Fruit fly (Drosophila melanogaster) whole organism, pupa: ENCODE results near the gene CG14260.

Source experiments
- CG10348 ChIP-seq: fragments of 200-800 bp; sonication (Bioruptor generic); IDR thresholded peaks from 2 replicates; pipeline ENCODE4 v1.3.6; 2022; ENCODE audit warnings: missing biosample characterization, missing genetic modification characterization
- CG12605 ChIP-seq: fragments of 200-800 bp; sonication (Bioruptor generic); IDR thresholded peaks from 2 replicates; pipeline ENCODE4 v1.3.6; 2022; ENCODE audit warnings: missing biosample characterization, missing genetic modification characterization
- CG14655 ChIP-seq: fragments of 200-800 bp; sonication (Bioruptor generic); optimal IDR thresholded peaks from 3 replicates; lab custom pipeline; 2017; ENCODE audit warnings: mild to moderate bottlenecking, missing biosample characterization, missing genetic modification reagents, missing genetic modification characterization
- CG15710 ChIP-seq: fragments of 200-800 bp; sonication (Bioruptor generic); optimal IDR thresholded peaks from 2 replicates; lab custom pipeline; 2018; ENCODE audit warnings: missing biosample characterization, mild to moderate bottlenecking, missing genetic modification characterization, moderate library complexity
- CG17806 ChIP-seq: fragments of 200-800 bp; sonication (Bioruptor generic); optimal IDR thresholded peaks from 2 replicates; lab custom pipeline; 2018; ENCODE audit warnings: missing biosample characterization, mild to moderate bottlenecking, missing genetic modification characterization, moderate library complexity
- CG8301 ChIP-seq: fragments of 200-800 bp; sonication (Bioruptor generic); optimal IDR thresholded peaks from 2 replicates; lab custom pipeline; 2018; ENCODE audit warnings: missing biosample characterization, mild to moderate bottlenecking, missing genetic modification characterization
- D1 ChIP-seq: fragments of 200-800 bp; sonication (Bioruptor generic); optimal IDR thresholded peaks from 2 replicates; lab custom pipeline; 2018; ENCODE audit warnings: missing biosample characterization, mild to moderate bottlenecking, missing genetic modification characterization, moderate library complexity
- EcR ChIP-seq: fragments of 200-800 bp; sonication (Bioruptor generic); optimal IDR thresholded peaks from 3 replicates; lab custom pipeline; 2019; ENCODE audit warnings: missing biosample characterization, missing genetic modification characterization, mild to moderate bottlenecking, moderate library complexity, missing genetic modification reagents
- Snoo ChIP-seq: fragments of 200-800 bp; sonication (Bioruptor generic); optimal IDR thresholded peaks from 3 replicates; lab custom pipeline; 2017; ENCODE audit warnings: missing biosample characterization, mild to moderate bottlenecking, missing genetic modification characterization, inconsistent platforms
- fd96Ca ChIP-seq: fragments of 200-800 bp; sonication (Bioruptor generic); IDR thresholded peaks from 3 replicates; pipeline ENCODE4 v1.3.6; 2022; ENCODE audit warnings: missing biosample characterization, missing genetic modification characterization
- rn ChIP-seq: fragments of 200-800 bp; sonication (Bioruptor generic); IDR thresholded peaks from 2 replicates; pipeline ENCODE4 v1.3.6; 2022; ENCODE audit warnings: missing biosample characterization, missing genetic modification characterization

DNA sequence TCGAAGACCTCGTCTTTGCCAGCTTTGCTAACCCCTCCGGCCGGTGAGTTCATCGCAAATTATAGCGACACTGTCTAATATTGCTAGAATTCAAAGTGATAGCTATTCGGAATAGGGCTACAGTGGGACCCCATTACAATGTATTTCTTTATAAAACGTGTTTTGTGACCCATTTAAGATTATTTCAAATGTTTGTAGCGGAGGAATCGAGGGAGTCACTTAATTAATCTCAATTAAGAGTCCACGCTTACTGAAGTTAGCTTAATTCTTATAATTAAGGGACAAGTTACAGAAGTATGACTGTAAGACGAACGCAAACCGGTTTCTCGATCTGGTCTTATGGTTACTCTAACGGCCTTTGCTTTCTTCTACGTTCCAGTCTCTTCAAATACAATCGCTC is 24.4 kb downstream of the CG14260 start:
- peak; percentile 75 for TF ChIP-seq CG14655
- TF ChIP-seq CG15710 (tag; lab: Kevin White, UChicago), result no peak
- TF ChIP-seq EcR, result no peak
- peak; percentile 43; the same call in 1 of the 2 replicates for TF ChIP-seq CG12605 (GFP tag; lab: Robert Waterston, UW)
- TF ChIP-seq D1 (tag; lab: Kevin White, UChicago), result no peak
- no peak for TF ChIP-seq Snoo (tag; lab: Kevin White, UChicago)
- no peak for TF ChIP-seq rn (GFP tag; lab: Robert Waterston, UW)
- TF ChIP-seq CG10348 (GFP tag; lab: Robert Waterston, UW), result no peak
- peak; percentile 80 for TF ChIP-seq CG8301
- no peak for TF ChIP-seq CG17806 (tag; lab: Kevin White, UChicago)
- TF ChIP-seq fd96Ca (GFP tag; lab: Robert Waterston, UW), result 0 out of 3 replicates have a peak, but pooled peaks have one; percentile 41
